Worm (Caenorhabditis elegans) whole organism, L4 larva: ENCODE data around the gene srx-23.

Experiments
- D1046.2 ChIP-seq: fragments of 200-800 bp; sonication (Bioruptor generic); IDR thresholded peaks from 2 replicates; pipeline ENCODE4 v1.3.6; 2022; ENCODE audit warnings: missing genetic modification characterization, missing compliant biosample characterization
- F44E2.7 ChIP-seq: fragments of 200-800 bp; sonication (Bioruptor generic); IDR thresholded peaks from 2 replicates; pipeline ENCODE4 v2.1.2; 2022; ENCODE audit warnings: missing genetic modification characterization, missing compliant biosample characterization
- T20F7.1 ChIP-seq: fragments of 200-800 bp; sonication (Bioruptor generic); optimal IDR thresholded peaks from 2 replicates; lab custom pipeline; 2018; ENCODE audit warnings: mild to moderate bottlenecking, missing genetic modification characterization, missing compliant biosample characterization
- Y75B8A.6 ChIP-seq: fragments of 200-800 bp; sonication (Bioruptor generic); IDR thresholded peaks from 2 replicates; pipeline ENCODE4 v1.3.6; 2022; ENCODE audit warnings: missing genetic modification reagents, missing genetic modification characterization, missing compliant biosample characterization
- ZK337.2 ChIP-seq: fragments of 200-800 bp; sonication (Bioruptor generic); IDR thresholded peaks from 2 replicates; pipeline ENCODE4 v1.3.6; 2022; ENCODE audit warnings: missing genetic modification reagents, missing genetic modification characterization, missing compliant biosample characterization
- ZK546.5 ChIP-seq, 2 experiments: sonication (generic microtip); optimal IDR thresholded peaks; 2 replicates each; lab custom pipeline; 2017; ENCODE audit warnings: missing biosample characterization in 2 of 2, missing genetic modification characterization in 2 of 2
- attf-4 ChIP-seq: sonication (generic microtip); optimal IDR thresholded peaks from 3 replicates; lab custom pipeline; 2017; ENCODE audit warnings: missing biosample characterization, missing genetic modification characterization
- ceh-20 ChIP-seq: fragments of 200-800 bp; sonication (Bioruptor generic); IDR thresholded peaks from 2 replicates; pipeline ENCODE4 v1.3.6; 2022; ENCODE audit warnings: missing genetic modification reagents, missing genetic modification characterization, missing compliant biosample characterization
- ceh-62 ChIP-seq: sonication (generic microtip); optimal IDR thresholded peaks from 2 replicates; lab custom pipeline; 2017; ENCODE audit warnings: missing biosample characterization, missing genetic modification characterization
- ceh-82 ChIP-seq: sonication (generic microtip); optimal IDR thresholded peaks from 2 replicates; lab custom pipeline; 2017; ENCODE audit warnings: missing biosample characterization, missing genetic modification characterization
- ces-1 ChIP-seq: fragments of 150-350 bp; sonication (generic microtip); optimal IDR thresholded peaks from 4 replicates; lab custom pipeline; 2014; ENCODE audit warnings: missing biosample characterization, missing genetic modification reagents, missing genetic modification characterization
- cey-2 ChIP-seq: sonication (generic microtip); optimal IDR thresholded peaks from 3 replicates; lab custom pipeline; 2017; ENCODE audit warnings: missing genetic modification characterization, mild to moderate bottlenecking, missing compliant biosample characterization, antibody characterized with exemption, borderline replicate concordance; ENCODE audit not compliant: insufficient read depth
- daf-12 ChIP-seq: fragments of 150-350 bp; optimal IDR thresholded peaks from 2 replicates; lab custom pipeline; 2014; ENCODE audit warnings: missing biosample characterization, missing genetic modification reagents, missing genetic modification characterization
- daf-16 ChIP-seq, 3 experiments: sonication (generic microtip); optimal IDR thresholded peaks; 2 replicates each; lab custom pipeline; 2016 to 2017; ENCODE audit warnings: missing genetic modification characterization in 3 of 3, missing genetic modification reagents in 3 of 3, mild to moderate bottlenecking in 2 of 3, missing compliant biosample characterization in 2 of 3, missing biosample characterization in 1 of 3, moderate library complexity in 1 of 3
- daf-19 ChIP-seq: fragments of 200-800 bp; sonication (Bioruptor generic); conservative IDR thresholded peaks from 2 replicates; pipeline ENCODE4 v1.3.6; 2022; ENCODE audit warnings: missing genetic modification characterization, missing compliant biosample characterization
- fos-1 ChIP-seq: fragments of 150-350 bp; optimal IDR thresholded peaks from 2 replicates; lab custom pipeline; 2014; ENCODE audit warnings: missing biosample characterization, missing genetic modification characterization
- gei-8 ChIP-seq: fragments of 200-800 bp; sonication (Bioruptor generic); optimal IDR thresholded peaks from 2 replicates; lab custom pipeline; 2018; ENCODE audit warnings: mild to moderate bottlenecking, missing genetic modification characterization, missing compliant biosample characterization
- hlh-30 ChIP-seq: sonication (generic microtip); optimal IDR thresholded peaks from 2 replicates; lab custom pipeline; 2017; ENCODE audit warnings: antibody characterized with exemption, mild to moderate bottlenecking, missing genetic modification characterization, missing compliant biosample characterization; ENCODE audit not compliant: insufficient read depth
- hmg-1.1 ChIP-seq: fragments of 200-800 bp; sonication (Bioruptor generic); IDR thresholded peaks from 2 replicates; pipeline ENCODE4 v1.3.6; 2022; ENCODE audit warnings: missing genetic modification reagents, missing genetic modification characterization, missing compliant biosample characterization
- lim-7 ChIP-seq: fragments of 200-800 bp; sonication (Bioruptor generic); IDR thresholded peaks from 2 replicates; pipeline ENCODE4 v1.3.6; 2022; ENCODE audit warnings: missing genetic modification characterization, missing compliant biosample characterization
- lin-13 ChIP-seq: fragments of 150-350 bp; optimal IDR thresholded peaks from 2 replicates; lab custom pipeline; 2014; ENCODE audit warnings: missing biosample characterization, missing genetic modification reagents, missing genetic modification characterization
- lin-38 ChIP-seq: fragments of 200-800 bp; sonication (Bioruptor generic); IDR thresholded peaks from 2 replicates; pipeline ENCODE4 v1.3.6; 2022; ENCODE audit warnings: missing genetic modification reagents, missing genetic modification characterization, missing compliant biosample characterization
- lin-39 ChIP-seq: fragments of 150-350 bp; optimal IDR thresholded peaks from 2 replicates; lab custom pipeline; 2014; ENCODE audit warnings: missing biosample characterization, missing genetic modification reagents, missing genetic modification characterization
- madf-5 ChIP-seq, 2 experiments: fragments of 200-800 bp; sonication (Bioruptor generic); IDR thresholded peaks; 2 replicates each; pipeline ENCODE4 v1.3.6; 2022; ENCODE audit warnings: missing compliant biosample characterization in 2 of 2, missing genetic modification characterization in 2 of 2
- madf-9 ChIP-seq: fragments of 200-800 bp; sonication (Bioruptor generic); conservative IDR thresholded peaks from 2 replicates; pipeline ENCODE4 v1.3.6; 2022; ENCODE audit warnings: missing genetic modification reagents, missing genetic modification characterization, missing compliant biosample characterization
- mdl-1 ChIP-seq, 2 experiments: fragments of 150-350 bp in 1 of 2; sonication (generic microtip) in 1 of 2; optimal IDR thresholded peaks; 2 replicates each; lab custom pipeline; 2014 to 2017; ENCODE audit warnings: missing biosample characterization in 2 of 2, missing genetic modification characterization in 2 of 2
- nhr-11 ChIP-seq: fragments of 150-350 bp; optimal IDR thresholded peaks from 2 replicates; lab custom pipeline; 2014; ENCODE audit warnings: missing biosample characterization, missing genetic modification characterization
- nhr-48 ChIP-seq: sonication (generic microtip); optimal IDR thresholded peaks from 2 replicates; lab custom pipeline; 2016; ENCODE audit warnings: mild to moderate bottlenecking, missing genetic modification characterization, missing compliant biosample characterization
- nhr-77 ChIP-seq: fragments of 150-350 bp; optimal IDR thresholded peaks from 2 replicates; lab custom pipeline; 2014; ENCODE audit warnings: missing biosample characterization, missing genetic modification characterization
- pha-4 ChIP-seq, 2 experiments: fragments of 150-350 bp in 1 of 2; fragments of 200-800 bp in 1 of 2; sonication (Bioruptor generic) in 1 of 2; IDR thresholded peaks in 1 of 2; optimal IDR thresholded peaks in 1 of 2; 2 replicates each; pipeline versions ENCODE4 v1.3.6 to Lab custom; 2014 to 2022; ENCODE audit warnings: missing genetic modification characterization in 2 of 2, missing genetic modification reagents in 2 of 2, missing biosample characterization in 1 of 2, missing compliant biosample characterization in 1 of 2
- php-3 ChIP-seq: fragments of 200-800 bp; sonication (Bioruptor generic); IDR thresholded peaks from 2 replicates; pipeline ENCODE4 v1.3.6; 2022; ENCODE audit warnings: missing genetic modification reagents, missing genetic modification characterization, missing compliant biosample characterization
- pqm-1 ChIP-seq: sonication (generic microtip); optimal IDR thresholded peaks from 2 replicates; lab custom pipeline; 2017; ENCODE audit warnings: missing biosample characterization, missing genetic modification characterization
- rbr-2 ChIP-seq: sonication (generic microtip); optimal IDR thresholded peaks from 2 replicates; lab custom pipeline; 2016; ENCODE audit warnings: missing genotype, missing genetic modification characterization, missing compliant biosample characterization
- saeg-2 ChIP-seq: fragments of 200-800 bp; sonication (Bioruptor generic); IDR thresholded peaks from 2 replicates; pipeline ENCODE4 v1.3.6; 2022; ENCODE audit warnings: missing genetic modification reagents, missing genetic modification characterization, missing compliant biosample characterization
- snpc-1.2 ChIP-seq: fragments of 200-800 bp; sonication (Bioruptor generic); IDR thresholded peaks from 2 replicates; pipeline ENCODE4 v1.3.6; 2022; ENCODE audit warnings: missing genetic modification reagents, missing genetic modification characterization, missing compliant biosample characterization
- spr-3 ChIP-seq: fragments of 200-800 bp; sonication (Bioruptor generic); optimal IDR thresholded peaks from 2 replicates; lab custom pipeline; 2018; ENCODE audit warnings: mild to moderate bottlenecking, missing genetic modification characterization, missing compliant biosample characterization
- unc-130 ChIP-seq: sonication (generic microtip); optimal IDR thresholded peaks from 2 replicates; lab custom pipeline; 2016; ENCODE audit warnings: missing genetic modification reagents, missing genetic modification characterization, missing compliant biosample characterization
- zfp-2 ChIP-seq: sonication (generic microtip); optimal IDR thresholded peaks from 2 replicates; lab custom pipeline; 2016; ENCODE audit warnings: mild to moderate bottlenecking, missing genetic modification characterization, missing compliant biosample characterization
- zip-2 ChIP-seq: fragments of 150-350 bp; optimal IDR thresholded peaks from 2 replicates; lab custom pipeline; 2014; ENCODE audit warnings: missing biosample characterization, missing genetic modification characterization
- ztf-7 ChIP-seq: fragments of 150-350 bp; optimal IDR thresholded peaks from 2 replicates; lab custom pipeline; 2014; ENCODE audit warnings: missing biosample characterization, missing genetic modification characterization

srx-23 gene

DNA sequence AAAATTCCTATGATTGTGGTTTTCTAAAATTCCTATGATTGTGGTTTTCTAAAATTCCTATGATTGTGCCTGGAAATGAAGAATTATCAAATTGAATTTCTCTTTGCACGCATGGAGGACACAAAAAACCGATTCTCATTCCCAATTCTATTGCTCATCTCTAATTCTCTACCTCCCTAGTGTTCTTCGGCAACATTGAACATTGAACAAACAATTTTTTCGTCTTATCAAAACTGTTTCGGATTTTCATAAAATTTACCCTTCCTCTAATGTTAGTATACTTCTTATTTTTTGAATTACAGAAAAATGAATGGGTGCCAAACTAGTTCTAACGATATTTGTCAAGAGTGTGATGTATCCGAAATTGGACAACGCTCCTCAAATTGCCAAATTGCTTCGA, 45.9 kb upstream of the srx-23 start, which contains the start of gene pals-31:
Gene pals-31, plus strand, starts transcription at position 301 of the 400 bp plus-strand sequence.
- TF ChIP-seq ceh-82 (tag; lab: Kevin White, UChicago) (no peak), nhr-11 (tag; lab: Kevin White, UChicago) (no peak), T20F7.1 (GFP tag; lab: Kevin White, UChicago) (no peak), saeg-2 (no peak), ceh-62 (tag; lab: Kevin White, UChicago) (no peak), daf-12 (tag; lab: Kevin White, UChicago) (no peak), rbr-2 (tag; lab: Kevin White, UChicago) (no peak), nhr-48 (tag; lab: Kevin White, UChicago) (no peak), ceh-20 (GFP tag; lab: Robert Waterston, UW) (no peak), lin-39 (tag; lab: Kevin White, UChicago) (no peak), daf-16 (GFP tag; optimal IDR thresholded peaks at IDR 0.05; lab: Kevin White, UChicago) (no peak), daf-16 (tag; optimal IDR thresholded peaks at IDR 0.05; lab: Kevin White, UChicago) (no peak), ZK546.5 (tag; optimal IDR thresholded peaks at IDR 0.05; lab: Kevin White, UChicago) (no peak), snpc-1.2 (GFP tag; lab: Robert Waterston, UW) (no peak), fos-1 (tag; lab: Kevin White, UChicago) (no peak), madf-5 (GFP tag; IDR thresholded peaks at IDR 0.05; lab: Robert Waterston, UW) (no peak), Y75B8A.6 (no peak), gei-8 (GFP tag; lab: Kevin White, UChicago) (no peak), zip-2 (tag; lab: Kevin White, UChicago) (no peak)
- TF ChIP-seq, all 104 proteins: peak for 0

DNA sequence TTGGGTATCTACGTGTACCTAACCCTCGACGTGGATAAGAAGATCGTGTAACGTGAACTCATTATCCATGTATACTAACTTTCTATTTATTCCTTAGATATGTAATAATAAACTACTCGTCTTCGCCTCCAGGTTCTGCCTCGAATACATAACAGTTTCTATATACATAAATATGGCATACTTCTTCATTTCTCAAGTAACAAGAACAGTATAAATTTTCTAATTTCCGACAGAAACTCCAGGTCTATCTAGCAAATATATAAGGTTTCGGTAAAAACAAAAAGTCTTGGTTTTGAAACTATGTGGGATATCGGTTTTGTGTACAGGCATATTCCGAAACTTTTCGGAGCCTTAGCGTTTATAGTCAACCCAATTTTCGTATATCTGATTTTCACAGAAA, 43.8 kb upstream of the srx-23 start, which contains the start of gene srj-37:
Gene srj-37, plus strand, starts transcription at position 301 of the 400 bp plus-strand sequence.
- TF ChIP-seq T20F7.1 (GFP tag; lab: Kevin White, UChicago) (no peak), F44E2.7 (no peak), attf-4 (tag; lab: Kevin White, UChicago) (no peak), madf-9 (GFP tag; lab: Robert Waterston, UW) (no peak), unc-130 (GFP tag; lab: Kevin White, UChicago) (no peak), lin-38 (GFP tag; lab: Robert Waterston, UW) (no peak), spr-3 (no peak), ZK337.2 (GFP tag; lab: Robert Waterston, UW) (no peak), php-3 (no peak), zfp-2 (tag; lab: Kevin White, UChicago) (no peak), nhr-48 (tag; lab: Kevin White, UChicago) (no peak), mdl-1 (tag; optimal IDR thresholded peaks at IDR 0.05; lab: Kevin White, UChicago) (no peak), nhr-77 (tag; lab: Kevin White, UChicago) (no peak), lin-13 (no peak)

DNA sequence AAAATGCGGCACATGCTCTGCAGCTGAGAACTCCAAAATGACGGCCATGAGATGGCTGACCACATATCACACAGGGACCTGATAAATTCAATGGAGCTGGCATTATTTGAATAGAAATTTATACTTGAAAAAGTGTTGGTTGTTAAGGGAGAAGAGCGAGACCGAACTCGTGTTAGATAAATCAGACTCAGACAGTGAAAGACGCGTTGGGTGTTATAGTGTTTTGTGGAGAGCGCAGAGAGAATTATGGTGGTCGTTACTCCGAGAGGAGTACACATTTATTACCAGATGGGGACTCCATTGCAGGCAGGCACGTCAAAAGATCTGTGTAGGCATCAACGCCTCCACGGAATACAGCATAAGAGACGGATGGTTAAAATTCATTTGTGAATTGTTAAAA, 39.4 kb upstream of the srx-23 start, which contains the start of gene nhr-190:
Gene nhr-190, minus strand, starts transcription at position 175 of the 400 bp plus-strand sequence.
- TF ChIP-seq lim-7 (GFP tag; lab: Robert Waterston, UW) (0 out of 2 replicates have a peak, but pooled peaks have one; percentile 3), D1046.2 (GFP tag; lab: Robert Waterston, UW) (no peak), hlh-30 (tag; lab: Kevin White, UChicago) (peak; percentile 58), pha-4 (GFP tag; IDR thresholded peaks at IDR 0.05; lab: Robert Waterston, UW) (no peak), pha-4 (tag; optimal IDR thresholded peaks at IDR 0.05; lab: Kevin White, UChicago) (no peak), hmg-1.1 (GFP tag; lab: Robert Waterston, UW) (0 out of 2 replicates have a peak, but pooled peaks have one; percentile 39)

DNA sequence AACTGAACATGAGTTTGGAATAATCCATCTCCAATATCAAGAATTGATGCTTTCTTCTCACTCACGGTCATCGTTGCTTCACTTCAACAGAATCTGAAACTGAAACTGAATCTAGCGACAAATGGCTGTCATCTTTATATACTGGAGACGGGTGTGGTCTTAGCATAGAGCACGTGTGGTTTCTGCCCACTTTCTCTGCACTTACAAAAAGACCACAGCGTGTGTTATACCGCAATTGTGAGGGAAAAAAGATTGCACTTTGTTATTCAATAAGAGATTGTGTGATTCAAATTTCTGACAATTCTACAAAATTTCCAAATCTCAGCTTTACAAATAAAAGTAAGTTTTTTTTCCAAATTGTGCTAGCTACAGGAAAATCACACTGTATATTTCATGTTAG, 36.0 kb upstream of the srx-23 start, which contains the start of gene F48G7.12:
Gene F48G7.12, minus strand, starts transcription at position 101 of the 400 bp plus-strand sequence.
- no peak for TF ChIP-seq pqm-1 (tag; lab: Kevin White, UChicago)
- TF ChIP-seq ztf-7 (tag; lab: Kevin White, UChicago): no peak
- no peak for TF ChIP-seq ces-1 (GFP tag; lab: Kevin White, UChicago)
- no peak for TF ChIP-seq cey-2
- TF ChIP-seq daf-16 (GFP tag; optimal IDR thresholded peaks at IDR 0.05; lab: Kevin White, UChicago): no peak
- TF ChIP-seq daf-16 (tag; optimal IDR thresholded peaks at IDR 0.05; lab: Kevin White, UChicago): no peak
- no peak for TF ChIP-seq daf-19 (GFP tag; lab: Robert Waterston, UW)
